Fruit fly (Drosophila melanogaster) whole organism, embryonic: Measurements from ENCODE around the gene frtz.

ENCODE experiments used
- Asciz ChIP-seq: fragments of 200-800 bp; sonication (Bioruptor generic); optimal IDR thresholded peaks from 2 replicates; lab custom pipeline; 2017; ENCODE audit warnings: missing biosample characterization, mild to moderate bottlenecking, missing genetic modification characterization, missing genetic modification reagents
- BEAF-32 ChIP-seq: fragments of 200-800 bp; sonication (Bioruptor generic); optimal IDR thresholded peaks from 3 replicates; lab custom pipeline; 2017; ENCODE audit warnings: missing biosample characterization, missing genetic modification characterization, mild to moderate bottlenecking, moderate library complexity, missing genetic modification reagents
- CG10462 ChIP-seq: fragments of 200-800 bp; sonication (Bioruptor generic); optimal IDR thresholded peaks from 2 replicates; lab custom pipeline; 2016; ENCODE audit warnings: missing biosample characterization, missing genetic modification characterization
- CG12942 ChIP-seq: fragments of 200-800 bp; sonication (Bioruptor generic); optimal IDR thresholded peaks from 3 replicates; lab custom pipeline; 2016; ENCODE audit warnings: missing biosample characterization, missing genetic modification characterization
- CG14441 ChIP-seq: fragments of 200-800 bp; sonication (Bioruptor generic); IDR thresholded peaks from 2 replicates; pipeline ENCODE4 v1.3.6; 2022; ENCODE audit warnings: missing biosample characterization, missing genetic modification characterization
- CG1529 ChIP-seq: fragments of 200-800 bp; sonication (Bioruptor generic); optimal IDR thresholded peaks from 3 replicates; lab custom pipeline; 2018; ENCODE audit warnings: missing biosample characterization, missing genetic modification characterization
- CG1647 ChIP-seq: fragments of 200-800 bp; sonication (Bioruptor generic); optimal IDR thresholded peaks from 3 replicates; lab custom pipeline; 2016; ENCODE audit warnings: missing biosample characterization, missing genetic modification characterization
- CG17186 ChIP-seq: fragments of 200-800 bp; sonication (Bioruptor generic); optimal IDR thresholded peaks from 3 replicates; lab custom pipeline; 2017; ENCODE audit warnings: missing biosample characterization, missing genetic modification reagents, missing genetic modification characterization
- CG31441 ChIP-seq: fragments of 200-800 bp; sonication (Bioruptor generic); IDR thresholded peaks from 2 replicates; pipeline ENCODE4 v1.3.6; 2022; ENCODE audit warnings: missing biosample characterization, missing genetic modification characterization
- CG42726 ChIP-seq: fragments of 200-800 bp; sonication (Bioruptor generic); IDR thresholded peaks from 2 replicates; pipeline ENCODE4 v1.3.6; 2022; ENCODE audit warnings: missing biosample characterization, missing genetic modification characterization; ENCODE audit not compliant: partially characterized antibody
- CG43689 ChIP-seq: fragments of 200-800 bp; sonication (Bioruptor generic); IDR thresholded peaks from 2 replicates; pipeline ENCODE4 v1.3.6; 2022; ENCODE audit warnings: missing biosample characterization, missing genetic modification characterization
- CG4617 ChIP-seq: fragments of 200-800 bp; sonication (Bioruptor generic); optimal IDR thresholded peaks from 3 replicates; lab custom pipeline; 2016; ENCODE audit warnings: missing biosample characterization, missing genetic modification characterization, borderline replicate concordance
- CG7745 ChIP-seq: fragments of 200-800 bp; sonication (Bioruptor generic); optimal IDR thresholded peaks from 2 replicates; lab custom pipeline; 2018; ENCODE audit warnings: missing biosample characterization, mild to moderate bottlenecking, missing genetic modification characterization, moderate library complexity
- CG7963 ChIP-seq: fragments of 200-800 bp; sonication (Bioruptor generic); IDR thresholded peaks from 3 replicates; pipeline ENCODE4 v1.3.6; 2022; ENCODE audit warnings: missing biosample characterization, missing genetic modification characterization; ENCODE audit not compliant: partially characterized antibody
- CG8765 ChIP-seq: fragments of 200-800 bp; sonication (Bioruptor generic); IDR thresholded peaks from 2 replicates; pipeline ENCODE4 v1.3.6; 2022; ENCODE audit warnings: missing biosample characterization, missing genetic modification characterization
- CG9797 ChIP-seq: fragments of 200-800 bp; sonication (Bioruptor generic); optimal IDR thresholded peaks from 3 replicates; lab custom pipeline; 2018; ENCODE audit warnings: missing biosample characterization, mild to moderate bottlenecking, missing genetic modification characterization
- E2f1 ChIP-seq: fragments of 200-800 bp; sonication (Bioruptor generic); IDR thresholded peaks from 2 replicates; pipeline ENCODE4 v1.3.6; 2022; ENCODE audit warnings: missing biosample characterization, missing genetic modification characterization
- Elba2 ChIP-seq: fragments of 200-800 bp; sonication (Bioruptor generic); optimal IDR thresholded peaks from 3 replicates; lab custom pipeline; 2016; ENCODE audit warnings: missing biosample characterization, missing genetic modification characterization
- Ets65A ChIP-seq: fragments of 200-800 bp; sonication (Bioruptor generic); peaks from one replicate; lab custom pipeline; 2016; ENCODE audit warnings: missing biosample characterization, missing genetic modification characterization
- H15 ChIP-seq: fragments of 200-800 bp; sonication (Bioruptor generic); IDR thresholded peaks from 3 replicates; pipeline ENCODE4 v1.3.6; 2022; ENCODE audit warnings: missing biosample characterization, missing genetic modification characterization
- MTF-1 ChIP-seq: fragments of 200-800 bp; sonication (Bioruptor generic); optimal IDR thresholded peaks from 2 replicates; lab custom pipeline; 2018; ENCODE audit warnings: missing biosample characterization, mild to moderate bottlenecking, missing genetic modification characterization, borderline replicate concordance
- NfI ChIP-seq: fragments of 200-800 bp; sonication (Bioruptor generic); optimal IDR thresholded peaks from 3 replicates; lab custom pipeline; 2018; ENCODE audit warnings: missing biosample characterization, mild to moderate bottlenecking, missing genetic modification characterization, moderate library complexity
- PHDP ChIP-seq: fragments of 200-800 bp; sonication (Bioruptor generic); optimal IDR thresholded peaks from 3 replicates; lab custom pipeline; 2018; ENCODE audit warnings: missing biosample characterization, mild to moderate bottlenecking, missing genetic modification characterization, moderate library complexity
- Ptx1 ChIP-seq: fragments of 200-800 bp; sonication (Bioruptor generic); IDR thresholded peaks from 2 replicates; pipeline ENCODE4 v1.3.6; 2022; ENCODE audit warnings: missing biosample characterization, missing genetic modification characterization
- Sry-β ChIP-seq: fragments of 200-800 bp; sonication (Bioruptor generic); optimal IDR thresholded peaks from 2 replicates; lab custom pipeline; 2018; ENCODE audit warnings: missing biosample characterization, mild to moderate bottlenecking, missing genetic modification characterization, moderate library complexity
- YL-1 ChIP-seq: fragments of 200-800 bp; sonication (Bioruptor generic); optimal IDR thresholded peaks from 3 replicates; lab custom pipeline; 2017; ENCODE audit warnings: missing biosample characterization, mild to moderate bottlenecking, missing genetic modification characterization
- ato ChIP-seq: fragments of 200-800 bp; sonication (Bioruptor generic); IDR thresholded peaks from 2 replicates; pipeline ENCODE4 v1.3.6; 2022; ENCODE audit warnings: missing biosample characterization, missing genetic modification characterization; ENCODE audit not compliant: partially characterized antibody
- az2 ChIP-seq: fragments of 200-800 bp; sonication (Bioruptor generic); optimal IDR thresholded peaks from 3 replicates; lab custom pipeline; 2016; ENCODE audit warnings: missing biosample characterization, missing genetic modification characterization
- bbx ChIP-seq: fragments of 200-800 bp; sonication (Bioruptor generic); IDR thresholded peaks from 2 replicates; pipeline ENCODE4 v1.3.6; 2022; ENCODE audit warnings: missing biosample characterization, missing genetic modification characterization; ENCODE audit not compliant: partially characterized antibody
- cas ChIP-seq: fragments of 200-800 bp; sonication (Bioruptor generic); IDR thresholded peaks from 2 replicates; pipeline ENCODE4 v1.3.6; 2022; ENCODE audit warnings: missing biosample characterization, missing genetic modification characterization
- ci ChIP-seq: fragments of 200-800 bp; sonication (Bioruptor generic); IDR thresholded peaks from 3 replicates; pipeline ENCODE4 v1.3.6; 2022; ENCODE audit warnings: missing biosample characterization, missing genetic modification characterization
- corto ChIP-seq: fragments of 200-800 bp; sonication (Bioruptor generic); optimal IDR thresholded peaks from 2 replicates; lab custom pipeline; 2016; ENCODE audit warnings: missing biosample characterization, mild to moderate bottlenecking, missing genetic modification characterization, moderate library complexity
- dan ChIP-seq: fragments of 200-800 bp; sonication (Bioruptor generic); IDR thresholded peaks from 2 replicates; pipeline ENCODE4 v1.3.6; 2022; ENCODE audit warnings: missing biosample characterization, missing genetic modification characterization
- disco-r ChIP-seq: fragments of 200-800 bp; sonication (Bioruptor generic); optimal IDR thresholded peaks from 2 replicates; lab custom pipeline; 2016; ENCODE audit warnings: missing biosample characterization, missing genetic modification characterization
- gce ChIP-seq: fragments of 200-800 bp; sonication (Bioruptor generic); IDR thresholded peaks from 3 replicates; pipeline ENCODE4 v1.3.6; 2022; ENCODE audit warnings: missing biosample characterization, missing genetic modification characterization
- gcm2 ChIP-seq: fragments of 200-800 bp; sonication (Bioruptor generic); optimal IDR thresholded peaks from 2 replicates; lab custom pipeline; 2016; ENCODE audit warnings: missing biosample characterization, missing genetic modification characterization
- jigr1 ChIP-seq: fragments of 200-800 bp; sonication (Bioruptor generic); IDR thresholded peaks from 3 replicates; pipeline ENCODE4 v1.3.6; 2022; ENCODE audit warnings: missing biosample characterization, missing genetic modification characterization
- lov ChIP-seq, 2 experiments: fragments of 200-800 bp in 1 of 2; fragments of >200 bp in 1 of 2; sonication (Bioruptor generic) in 1 of 2; IDR thresholded peaks in 1 of 2; optimal IDR thresholded peaks in 1 of 2; 2 replicates in 1 of 2; 3 replicates in 1 of 2; pipeline versions ENCODE4 v1.3.6 to Lab custom; 2017 to 2022; ENCODE audit warnings: missing biosample characterization in 1 of 2, missing genetic modification characterization in 1 of 2
- maf-S ChIP-seq: fragments of 200-800 bp; sonication (Bioruptor generic); optimal IDR thresholded peaks from 2 replicates; lab custom pipeline; 2016; ENCODE audit warnings: missing biosample characterization, missing genetic modification characterization
- nau ChIP-seq: fragments of 200-800 bp; sonication (Bioruptor generic); optimal IDR thresholded peaks from 3 replicates; lab custom pipeline; 2017; ENCODE audit warnings: missing biosample characterization, mild to moderate bottlenecking, missing genetic modification characterization, missing genetic modification reagents
- p53 ChIP-seq: fragments of 200-800 bp; sonication (Bioruptor generic); optimal IDR thresholded peaks from 2 replicates; lab custom pipeline; 2016; ENCODE audit warnings: missing biosample characterization, missing genetic modification characterization
- pan ChIP-seq, 4 experiments: fragments of >200 bp in 3 of 4; fragments of 200-800 bp in 1 of 4; sonication (Bioruptor generic) in 1 of 4; optimal IDR thresholded peaks in 3 of 4; IDR thresholded peaks in 1 of 4; 2 replicates each; pipeline versions ENCODE4 v1.3.6 to Lab custom; 2017 to 2022; ENCODE audit warnings: missing biosample characterization in 2 of 4, missing genetic modification characterization in 2 of 4, mixed read lengths in 1 of 4
- peb ChIP-seq: fragments of 200-800 bp; sonication (Bioruptor generic); IDR thresholded peaks from 2 replicates; pipeline ENCODE4 v1.3.6; 2022; ENCODE audit warnings: missing biosample characterization, missing genetic modification characterization
- sd ChIP-seq: fragments of 200-800 bp; sonication (Bioruptor generic); optimal IDR thresholded peaks from 3 replicates; lab custom pipeline; 2018; ENCODE audit warnings: missing biosample characterization, mild to moderate bottlenecking, missing genetic modification characterization, moderate library complexity
- slou ChIP-seq: fragments of 200-800 bp; sonication (Bioruptor generic); optimal IDR thresholded peaks from 3 replicates; lab custom pipeline; 2016; ENCODE audit warnings: missing biosample characterization, missing genetic modification characterization
- sob ChIP-seq: fragments of 200-800 bp; sonication (Bioruptor generic); IDR thresholded peaks from 2 replicates; pipeline ENCODE4 v1.3.6; 2022; ENCODE audit warnings: missing biosample characterization, missing genetic modification characterization
- wek ChIP-seq: fragments of 200-800 bp; sonication (Bioruptor generic); optimal IDR thresholded peaks from 3 replicates; lab custom pipeline; 2018; ENCODE audit warnings: missing biosample characterization, mild to moderate bottlenecking, missing genetic modification characterization, moderate library complexity
- z ChIP-seq: fragments of 200-800 bp; sonication (Bioruptor generic); IDR thresholded peaks from 3 replicates; pipeline ENCODE4 v1.3.6; 2022; ENCODE audit warnings: missing biosample characterization, missing genetic modification characterization
- zen ChIP-seq: fragments of 200-800 bp; sonication (Bioruptor generic); optimal IDR thresholded peaks from 3 replicates; lab custom pipeline; 2018; ENCODE audit warnings: missing biosample characterization, mild to moderate bottlenecking, missing genetic modification characterization, moderate library complexity
- zf30C ChIP-seq: fragments of 200-800 bp; sonication (Bioruptor generic); optimal IDR thresholded peaks from 3 replicates; lab custom pipeline; 2018; ENCODE audit warnings: missing biosample characterization, mild to moderate bottlenecking, missing genetic modification characterization

Gene frtz

DNA sequence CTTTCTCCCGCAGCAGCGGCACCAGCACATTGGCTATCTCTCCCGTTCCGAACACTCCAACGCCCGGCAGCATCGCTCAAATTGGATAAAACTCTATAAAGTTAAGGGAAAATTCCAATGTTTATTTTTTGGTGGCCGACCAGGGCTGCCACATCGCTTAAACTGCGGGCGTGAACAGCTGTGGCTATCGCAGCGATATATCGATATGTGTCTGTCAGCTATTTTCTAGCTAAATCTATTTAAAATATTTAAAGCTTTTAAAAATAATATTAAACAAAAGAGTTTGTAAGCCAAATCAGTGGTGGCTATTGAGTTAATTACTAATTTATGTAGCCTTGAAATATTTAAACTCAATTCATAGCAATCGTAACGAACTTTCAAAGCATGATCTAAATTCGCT, 36.3 kb upstream of the frtz start, which contains the start of the genes CG17712 and CG17648:
Gene CG17712 (minus strand): TSS at position 170 of the 400 bp plus-strand sequence.
Gene CG17648 (plus strand): TSS at position 356 of the 400 bp plus-strand sequence.
- TF ChIP-seq sob (GFP tag; lab: Robert Waterston, UW), result no peak
- no peak for TF ChIP-seq NfI (GFP tag; lab: Kevin White, UChicago)
- TF ChIP-seq gcm2, result no peak
- no peak for TF ChIP-seq pan (optimal IDR thresholded peaks at IDR 0.05; lab: Kevin White, UChicago)
- no peak for TF ChIP-seq pan (GFP tag; optimal IDR thresholded peaks at IDR 0.05 in 1 of 2, IDR thresholded peaks at IDR 0.05 in 1 of 2)
- no peak for TF ChIP-seq z (GFP tag; lab: Robert Waterston, UW)
- peak; percentile 64 for TF ChIP-seq CG4617
- TF ChIP-seq az2, result no peak
- TF ChIP-seq maf-S, result no peak
- no peak for TF ChIP-seq MTF-1 (GFP tag; lab: Kevin White, UChicago)
- TF ChIP-seq CG1529 (GFP tag; lab: Kevin White, UChicago), result no peak
- no peak for TF ChIP-seq CG12942 (GFP tag; lab: Kevin White, UChicago)
- no peak for TF ChIP-seq CG43689 (GFP tag; lab: Robert Waterston, UW)
- no peak for TF ChIP-seq corto
- TF ChIP-seq zf30C, result no peak
- peak; percentile 5 for TF ChIP-seq Ets65A (GFP tag; lab: Kevin White, UChicago)
- no peak for TF ChIP-seq p53 (GFP tag; lab: Kevin White, UChicago)
- peak; percentile 87 for TF ChIP-seq bbx (GFP tag; lab: Robert Waterston, UW)
- no peak for TF ChIP-seq disco-r
- peak; percentile 70 for TF ChIP-seq ato
- TF ChIP-seq CG7963 (GFP tag; lab: Robert Waterston, UW), result peak; percentile 71; the same call in 2 of the 3 replicates
- peak; percentile 30 for TF ChIP-seq YL-1 (GFP tag; lab: Kevin White, UChicago)
- no peak for TF ChIP-seq E2f1 (GFP tag; lab: Robert Waterston, UW)
- peak; percentile 45; the same call in 1 of the 3 replicates for TF ChIP-seq jigr1 (GFP tag; lab: Robert Waterston, UW)
- TF ChIP-seq nau (GFP tag; lab: Kevin White, UChicago), result no peak
- TF ChIP-seq BEAF-32 (GFP tag; lab: Kevin White, UChicago), result peak; percentile 81
- TF ChIP-seq sd (tag; lab: Kevin White, UChicago), result peak; percentile 45
- TF ChIP-seq Elba2 (GFP tag; lab: Kevin White, UChicago), result no peak
- no peak for TF ChIP-seq CG1647 (GFP tag; lab: Kevin White, UChicago)
- TF ChIP-seq CG42726 (GFP tag; lab: Robert Waterston, UW), result peak; percentile 79
- no peak for TF ChIP-seq CG10462 (GFP tag; lab: Kevin White, UChicago)
- no peak for TF ChIP-seq wek (GFP tag; lab: Kevin White, UChicago)
- 0 out of 2 replicates have a peak, but pooled peaks have one; percentile 19 for TF ChIP-seq CG31441 (GFP tag; lab: Robert Waterston, UW)
- no peak for TF ChIP-seq CG8765
- TF ChIP-seq PHDP (tag; lab: Kevin White, UChicago), result no peak
- TF ChIP-seq CG14441 (GFP tag; lab: Robert Waterston, UW), result no peak
- no peak for TF ChIP-seq peb (GFP tag; lab: Robert Waterston, UW)
- no peak for TF ChIP-seq zen
- no peak for TF ChIP-seq CG9797 (GFP tag; lab: Kevin White, UChicago)
- no peak for TF ChIP-seq CG7745 (tag; lab: Kevin White, UChicago)
- TF ChIP-seq slou (GFP tag; lab: Kevin White, UChicago), result no peak
- no peak for TF ChIP-seq ci (GFP tag; lab: Robert Waterston, UW)
- TF ChIP-seq Ptx1 (GFP tag; lab: Robert Waterston, UW), result no peak
- TF ChIP-seq H15 (GFP tag; lab: Robert Waterston, UW), result no peak
- no peak for TF ChIP-seq CG17186 (GFP tag; lab: Kevin White, UChicago)
- no peak for TF ChIP-seq Asciz (GFP tag; lab: Kevin White, UChicago)
- no peak for TF ChIP-seq lov (optimal IDR thresholded peaks at IDR 0.05; lab: Kevin White, UChicago)
- TF ChIP-seq lov (GFP tag; IDR thresholded peaks at IDR 0.05; lab: Robert Waterston, UW), result no peak
- TF ChIP-seq Sry-β, result peak; percentile 82
- no peak for TF ChIP-seq dan
- TF ChIP-seq cas, result no peak
- no peak for TF ChIP-seq gce (GFP tag; lab: Robert Waterston, UW)
